Worm (Caenorhabditis elegans): ENCODE measurements around the gene F28H6.7.

Gene F28H6.7

DNA sequence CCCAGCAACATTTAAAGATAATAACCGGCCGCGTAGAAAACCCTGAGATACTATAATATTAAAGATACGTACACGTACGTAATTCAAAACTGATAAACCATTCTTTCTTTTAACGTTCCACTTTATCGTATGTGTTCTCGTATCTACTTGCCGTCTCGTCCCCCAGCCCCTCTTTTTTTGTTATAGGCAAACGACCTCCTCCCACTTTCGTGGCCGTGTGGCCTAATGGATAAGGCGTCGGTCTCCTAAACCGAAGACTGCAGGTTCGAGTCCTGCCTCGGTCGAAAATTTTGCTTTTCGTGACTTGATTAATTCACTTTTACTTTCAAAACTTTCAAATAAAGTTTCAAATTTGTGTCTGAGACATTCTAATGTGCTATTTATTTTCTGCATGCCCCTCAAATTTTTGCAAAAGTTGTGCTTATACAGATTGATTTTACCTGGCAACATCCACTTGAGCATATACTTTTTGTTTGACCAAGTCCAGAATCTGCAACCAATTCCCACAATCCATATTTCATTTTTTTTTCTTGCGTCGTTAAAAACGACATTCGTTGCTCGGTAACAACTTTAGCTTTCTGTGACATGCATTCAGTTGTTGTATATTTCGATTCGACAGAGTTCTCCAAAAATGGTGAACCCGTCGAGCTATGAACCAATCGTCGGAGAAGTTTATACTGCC lies at the start of gene F28H6.7:
Gene F28H6.7, plus strand, starts transcription at position 632 of the 682 bp plus-strand sequence.
- TF ChIP-seq vab-7 (GFP tag; IDR thresholded peaks at IDR 0.05) (peak; percentile 81), nhr-48 (tag; optimal IDR thresholded peaks at IDR 0.05) (no peak), zag-1 (tag; optimal IDR thresholded peaks at IDR 0.05) (no peak), zfp-3 (GFP tag; conservative IDR thresholded peaks at IDR 0.05) (0 out of 2 replicates have a peak, but pooled peaks have one; percentile 25), lir-3 (tag; optimal IDR thresholded peaks at IDR 0.05) (no peak), ceh-44 (GFP tag; IDR thresholded peaks at IDR 0.05) (no peak), dve-1 (tag; optimal IDR thresholded peaks at IDR 0.05; ENCODE audit: insufficient read depth) (no peak), F49E8.2 (tag; optimal IDR thresholded peaks at IDR 0.05; ENCODE audit: borderline replicate concordance) (no peak), ceh-62 (tag; optimal IDR thresholded peaks at IDR 0.05) (no peak), skn-1 (tag; optimal IDR thresholded peaks at IDR 0.05) (no peak), nhr-28 (tag; optimal IDR thresholded peaks at IDR 0.05) (peak; percentile 17), nhr-25 (tag; optimal IDR thresholded peaks at IDR 0.05; ENCODE audit: borderline replicate concordance, insufficient read depth) (no peak), zip-2 (tag; optimal IDR thresholded peaks at IDR 0.05) (no peak), arid-1 (GFP tag; conservative IDR thresholded peaks at IDR 0.05) (peak; percentile 68), snpc-4 (tag; optimal IDR thresholded peaks at IDR 0.05) (no peak), daf-19 (GFP tag; conservative IDR thresholded peaks at IDR 0.05) (no peak), lin-1 (GFP tag; IDR thresholded peaks at IDR 0.05) (no peak), ama-1 (optimal IDR thresholded peaks at IDR 0.05) (no peak), nhr-6 (tag; optimal IDR thresholded peaks at IDR 0.05) (no peak), F10B5.3 (tag; optimal IDR thresholded peaks at IDR 0.05) (no peak), F44E2.7 (GFP tag; IDR thresholded peaks at IDR 0.05) (0 out of 2 replicates have a peak, but pooled peaks have one; percentile 47), Y48G9A.11 (GFP tag; IDR thresholded peaks at IDR 0.05) (no peak), spr-3 (GFP tag; optimal IDR thresholded peaks at IDR 0.05) (peak; percentile 66), egl-27 (tag; optimal IDR thresholded peaks at IDR 0.05) (no peak), Y75B8A.6 (GFP tag; IDR thresholded peaks at IDR 0.05) (0 out of 2 replicates have a peak, but pooled peaks have one; percentile 11), saeg-2 (GFP tag; IDR thresholded peaks at IDR 0.05) (0 out of 2 replicates have a peak, but pooled peaks have one; percentile 16), php-3 (GFP tag; IDR thresholded peaks at IDR 0.05) (peak; percentile 58; the same call in 1 of the 2 replicates), ctbp-1 (GFP tag; IDR thresholded peaks at IDR 0.05) (no peak; the same call in none of the 2 replicates), R02D3.7 (tag; optimal IDR thresholded peaks at IDR 0.05) (no peak), mdt-29 (GFP tag; IDR thresholded peaks at IDR 0.05) (no peak), set-16 (GFP tag; IDR thresholded peaks at IDR 0.05) (no peak; the same call in 1 of the 2 replicates), T26A8.4 (GFP tag; IDR thresholded peaks at IDR 0.05) (no peak), ceh-82 (tag; optimal IDR thresholded peaks at IDR 0.05) (no peak), pqm-1 (tag; optimal IDR thresholded peaks at IDR 0.05) (no peak), fkh-10 (GFP tag; optimal IDR thresholded peaks at IDR 0.05) (no peak), pha-4 (GFP tag; IDR thresholded peaks at IDR 0.05) (no peak; the same call in 1 of the 2 replicates), pha-4 (tag; optimal IDR thresholded peaks at IDR 0.05) (no peak), hif-1 (tag; optimal IDR thresholded peaks at IDR 0.05) (no peak), mes-2 (tag; optimal IDR thresholded peaks at IDR 0.05; ENCODE audit: poor library complexity, severe bottlenecking) (no peak), madf-9 (GFP tag; conservative IDR thresholded peaks at IDR 0.05) (0 out of 2 replicates have a peak, but pooled peaks have one; percentile 22), aha-1 (tag) (no peak), hlh-30 (tag; optimal IDR thresholded peaks at IDR 0.05; ENCODE audit: insufficient read depth) (peak; percentile 48), snpc-1.2 (GFP tag; IDR thresholded peaks at IDR 0.05) (peak; percentile 76), lsy-2 (tag; optimal IDR thresholded peaks at IDR 0.05) (no peak), dmd-6 (GFP tag; IDR thresholded peaks at IDR 0.05) (peak; percentile 43; the same call in 1 of the 2 replicates), jun-1 (tag; optimal IDR thresholded peaks at IDR 0.05) (no peak), lin-15B (tag; optimal IDR thresholded peaks at IDR 0.05) (no peak), daf-8 (GFP tag; IDR thresholded peaks at IDR 0.05) (no peak), ZK337.2 (GFP tag; IDR thresholded peaks at IDR 0.05) (peak; percentile 60), nhr-76 (tag; optimal IDR thresholded peaks at IDR 0.05) (no peak)
